Fruit fly (Drosophila melanogaster) whole organism, wandering third instar larva: ENCODE measurements around the gene CG32333.

Experiments used
- Myc ChIP-seq: fragments of >200 bp; optimal IDR thresholded peaks from 2 replicates; lab custom pipeline; 2017
- h ChIP-seq: fragments of 200-800 bp; sonication (Bioruptor generic); optimal IDR thresholded peaks from 3 replicates; lab custom pipeline; 2016; ENCODE audit warnings: missing biosample characterization, mild to moderate bottlenecking, missing genetic modification characterization
- jim ChIP-seq: fragments of 175-275, 200-325 bp; sonication (Bioruptor generic); optimal IDR thresholded peaks from 2 replicates; lab custom pipeline; 2016; ENCODE audit warnings: missing biosample characterization, mild to moderate bottlenecking, missing genetic modification characterization
- psq ChIP-seq: fragments of 200-800 bp; sonication (Bioruptor generic); optimal IDR thresholded peaks from 3 replicates; lab custom pipeline; 2017; ENCODE audit warnings: missing biosample characterization, mild to moderate bottlenecking, missing genetic modification characterization, moderate library complexity

- no peak for TF ChIP-seq h (GFP tag; lab: Kevin White, UChicago)
- no peak for TF ChIP-seq jim (GFP tag; lab: Kevin White, UChicago)
- TF ChIP-seq psq (GFP tag; lab: Kevin White, UChicago), result no peak
- no peak for TF ChIP-seq Myc (lab: Kevin White, UChicago)
Measured at dm6 chr3L:1265423-1266002, 10.2 kb upstream of the CG32333 start.
